Worm (Caenorhabditis elegans): Measurements from ENCODE around the gene tre-3.

DNA sequence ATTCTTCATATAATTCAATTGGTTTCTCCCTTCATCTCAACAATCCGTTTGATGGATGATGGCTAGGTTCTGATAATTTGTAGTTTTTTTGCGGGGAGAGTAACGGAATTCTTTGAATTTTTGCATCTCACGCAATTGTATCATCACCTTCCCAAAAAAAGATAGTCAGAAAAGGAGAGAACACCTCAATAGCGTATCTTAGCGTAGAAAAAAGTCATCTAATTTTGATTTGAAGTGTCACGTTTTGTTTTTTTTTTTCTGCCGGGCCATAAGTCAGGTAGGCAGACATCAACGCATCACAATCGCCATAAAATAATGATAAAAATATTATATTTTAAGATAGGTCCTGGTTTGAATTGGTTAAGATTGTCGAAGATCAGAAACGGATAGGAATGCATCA lies 39.2 kb downstream of the tre-3 start:
- TF ChIP-seq lin-15B (tag; optimal IDR thresholded peaks at IDR 0.05) (no peak), pha-4 (tag; optimal IDR thresholded peaks at IDR 0.05) (no peak), lin-39 (tag; optimal IDR thresholded peaks at IDR 0.05) (no peak), ama-1 (optimal IDR thresholded peaks at IDR 0.05) (no peak), ceh-9 (tag; optimal IDR thresholded peaks at IDR 0.05) (no peak), mml-1 (tag; optimal IDR thresholded peaks at IDR 0.05) (no peak), fos-1 (tag; optimal IDR thresholded peaks at IDR 0.05) (no peak), unc-62 (GFP tag; optimal IDR thresholded peaks at IDR 0.05) (no peak), ztf-11 (tag; optimal IDR thresholded peaks at IDR 0.05) (no peak), mdl-1 (tag; optimal IDR thresholded peaks at IDR 0.05) (no peak), zag-1 (tag; optimal IDR thresholded peaks at IDR 0.05) (no peak), nhr-12 (tag; optimal IDR thresholded peaks at IDR 0.05) (no peak), nfya-1 (tag; optimal IDR thresholded peaks at IDR 0.05; ENCODE audit: insufficient read depth) (no peak)
